Worm (Caenorhabditis elegans): ENCODE data around the gene ZK185.2.

DNA sequence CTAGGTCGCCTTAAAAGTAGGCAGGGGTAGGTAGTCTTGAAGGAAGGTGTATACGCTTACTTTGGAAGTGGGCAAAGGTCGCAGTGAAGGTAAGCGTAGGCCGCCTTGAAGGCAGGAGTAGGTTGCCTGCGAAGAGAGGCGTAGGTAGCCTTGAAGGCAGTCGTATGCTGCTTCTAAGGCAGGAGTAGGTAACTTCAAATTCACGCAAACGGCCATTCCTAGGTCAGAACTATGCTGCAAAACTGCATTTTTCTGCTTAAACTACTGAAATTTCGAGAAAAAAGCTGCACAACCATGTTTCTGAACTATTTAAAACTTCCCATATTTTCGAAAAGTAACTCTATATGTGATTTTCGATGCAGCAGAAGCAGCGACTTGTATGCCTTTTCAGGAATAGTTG lies 43.1 kb downstream of the ZK185.2 start:
- TF ChIP-seq odd-2 (tag; optimal IDR thresholded peaks at IDR 0.05) (no peak), ref-2 (tag; optimal IDR thresholded peaks at IDR 0.05) (no peak), nhr-11 (tag; optimal IDR thresholded peaks at IDR 0.05) (no peak), sdc-2 (tag; optimal IDR thresholded peaks at IDR 0.05) (no peak), Y22D7AL.16 (tag; optimal IDR thresholded peaks at IDR 0.05) (no peak), pqm-1 (tag; optimal IDR thresholded peaks at IDR 0.05) (no peak), rnt-1 (tag; optimal IDR thresholded peaks at IDR 0.05) (no peak), pros-1 (tag; optimal IDR thresholded peaks at IDR 0.05) (no peak), hlh-30 (tag; optimal IDR thresholded peaks at IDR 0.05; ENCODE audit: insufficient read depth) (no peak), ama-1 (optimal IDR thresholded peaks at IDR 0.05) (no peak), ceh-18 (tag; optimal IDR thresholded peaks at IDR 0.05) (no peak), K02D7.2 (tag; optimal IDR thresholded peaks at IDR 0.05) (no peak), C38D4.7 (GFP tag; optimal IDR thresholded peaks at IDR 0.05) (no peak)
